Worm (Caenorhabditis elegans) whole organism, young adult: ENCODE data around the gene nspc-13.

Experiments
- K11D2.4 ChIP-seq: fragments of 200-800 bp; sonication (Bioruptor generic); IDR thresholded peaks from 2 replicates; pipeline ENCODE4 v1.3.6; 2022; ENCODE audit warnings: missing genetic modification reagents, missing genetic modification characterization, missing compliant biosample characterization
- efl-1 ChIP-seq: fragments of 150-350 bp; optimal IDR thresholded peaks from 2 replicates; lab custom pipeline; 2014; ENCODE audit warnings: missing biosample characterization, missing genetic modification reagents, missing genetic modification characterization
- mes-4 ChIP-seq: sonication (generic microtip); optimal IDR thresholded peaks from 2 replicates; lab custom pipeline; 2016; ENCODE audit warnings: missing genotype, missing genetic modification characterization, missing compliant biosample characterization
- rpc-1 ChIP-seq, 2 experiments: fragments of 150-350 bp in 1 of 2; sonication (generic microtip) in 1 of 2; optimal IDR thresholded peaks; 2 replicates each; lab custom pipeline; 2014 to 2018; ENCODE audit warnings: missing biosample characterization in 1 of 2, missing genetic modification characterization in 1 of 2, missing genetic modification reagents in 1 of 2, missing genotype in 1 of 2
- sea-2 ChIP-seq: fragments of 200-800 bp; sonication (Bioruptor generic); IDR thresholded peaks from 2 replicates; pipeline ENCODE4 v1.3.6; 2022; ENCODE audit warnings: missing genetic modification characterization, missing compliant biosample characterization

DNA sequence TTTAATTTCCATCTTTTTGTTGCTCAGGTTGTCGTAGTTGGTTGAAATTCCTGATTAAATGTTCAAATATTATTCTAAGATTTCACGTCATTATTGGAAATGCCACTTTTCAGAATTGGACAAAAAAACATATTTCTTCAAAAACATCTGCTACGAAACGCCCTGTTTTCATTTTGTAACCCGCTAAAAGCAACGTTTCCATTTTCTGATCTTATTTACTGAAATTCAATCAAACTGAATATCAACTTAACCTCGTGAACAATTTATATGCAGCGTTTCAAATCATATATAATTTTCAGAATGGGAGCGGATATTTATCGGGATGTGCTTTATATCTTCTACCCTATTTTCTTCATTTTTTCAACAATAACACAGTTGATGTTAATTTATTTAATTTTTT is 33.8 kb upstream of the nspc-13 start, which contains the start of gene srd-40:
- TF ChIP-seq K11D2.4 (GFP tag; lab: Robert Waterston, UW) (no peak), mes-4 (tag; lab: Kevin White, UChicago) (no peak), rpc-1 (optimal IDR thresholded peaks at IDR 0.05; lab: Kevin White, UChicago) (no peak), rpc-1 (tag; optimal IDR thresholded peaks at IDR 0.05; lab: Kevin White, UChicago) (no peak), efl-1 (GFP tag; lab: Kevin White, UChicago) (no peak), sea-2 (no peak)
